Fruit fly (Drosophila melanogaster) whole organism, embryonic: ENCODE results near the gene Chd64.

Source experiments
- Aef1 ChIP-seq: fragments of 200-800 bp; sonication (Bioruptor generic); IDR thresholded peaks from 3 replicates; pipeline ENCODE4 v1.3.6; 2022; ENCODE audit warnings: missing biosample characterization, missing genetic modification characterization
- CG10147 ChIP-seq: fragments of 200-800 bp; sonication (Bioruptor generic); optimal IDR thresholded peaks from 2 replicates; lab custom pipeline; 2019; ENCODE audit warnings: missing biosample characterization, mild to moderate bottlenecking, missing genetic modification characterization, moderate library complexity
- CG11398 ChIP-seq: fragments of 200-800 bp; sonication (Bioruptor generic); optimal IDR thresholded peaks from 2 replicates; lab custom pipeline; 2016; ENCODE audit warnings: missing biosample characterization, missing genetic modification characterization
- CG12391 ChIP-seq: fragments of 200-800 bp; sonication (Bioruptor generic); optimal IDR thresholded peaks from 3 replicates; lab custom pipeline; 2018; ENCODE audit warnings: missing biosample characterization, mild to moderate bottlenecking, missing genetic modification characterization, moderate library complexity
- CG12942 ChIP-seq: fragments of 200-800 bp; sonication (Bioruptor generic); optimal IDR thresholded peaks from 3 replicates; lab custom pipeline; 2016; ENCODE audit warnings: missing biosample characterization, missing genetic modification characterization
- CG13894 ChIP-seq: fragments of 200-800 bp; sonication (Bioruptor generic); optimal IDR thresholded peaks from 3 replicates; lab custom pipeline; 2018; ENCODE audit warnings: missing biosample characterization, mild to moderate bottlenecking, missing genetic modification characterization, moderate library complexity
- CG14965 ChIP-seq: fragments of 200-800 bp; sonication (Bioruptor generic); optimal IDR thresholded peaks from 2 replicates; lab custom pipeline; 2016; ENCODE audit warnings: missing biosample characterization, missing genetic modification characterization, borderline replicate concordance
- CG15269 ChIP-seq: fragments of 200-800 bp; sonication (Bioruptor generic); optimal IDR thresholded peaks from 2 replicates; lab custom pipeline; 2018; ENCODE audit warnings: missing biosample characterization, mild to moderate bottlenecking, missing genetic modification characterization, moderate library complexity
- CG2120 ChIP-seq: fragments of 200-800 bp; sonication (Bioruptor generic); optimal IDR thresholded peaks from 3 replicates; lab custom pipeline; 2016; ENCODE audit warnings: missing biosample characterization, missing genetic modification characterization
- CG3163 ChIP-seq: fragments of 200-800 bp; sonication (Bioruptor generic); optimal IDR thresholded peaks from 3 replicates; lab custom pipeline; 2016; ENCODE audit warnings: missing biosample characterization, missing genetic modification characterization
- CG34376 ChIP-seq: fragments of 200-800 bp; sonication (Bioruptor generic); optimal IDR thresholded peaks from 2 replicates; lab custom pipeline; 2018; ENCODE audit warnings: missing biosample characterization, mild to moderate bottlenecking, missing genetic modification characterization
- CG4404 ChIP-seq: fragments of 200-800 bp; sonication (Bioruptor generic); IDR thresholded peaks from 2 replicates; pipeline ENCODE4 v1.3.6; 2022; ENCODE audit warnings: missing biosample characterization, missing genetic modification characterization
- CG5245 ChIP-seq: fragments of 200-800 bp; sonication (Bioruptor generic); optimal IDR thresholded peaks from 3 replicates; lab custom pipeline; 2016; ENCODE audit warnings: missing biosample characterization, missing genetic modification characterization
- CG6175 ChIP-seq: fragments of 200-800 bp; sonication (Bioruptor generic); IDR thresholded peaks from 3 replicates; pipeline ENCODE4 v1.3.6; 2022; ENCODE audit warnings: missing biosample characterization, missing genetic modification characterization
- CG7357 ChIP-seq: fragments of 200-800 bp; sonication (Bioruptor generic); IDR thresholded peaks from 3 replicates; pipeline ENCODE4 v1.3.6; 2022; ENCODE audit warnings: missing biosample characterization, missing genetic modification characterization
- CG9437 ChIP-seq: fragments of 200-800 bp; sonication (Bioruptor generic); optimal IDR thresholded peaks from 2 replicates; lab custom pipeline; 2018; ENCODE audit warnings: missing biosample characterization, mild to moderate bottlenecking, missing genetic modification characterization
- Camta ChIP-seq: fragments of 200-800 bp; sonication (Bioruptor generic); optimal IDR thresholded peaks from 2 replicates; lab custom pipeline; 2016; ENCODE audit warnings: missing biosample characterization, missing genetic modification characterization
- D19B ChIP-seq: fragments of 200-800 bp; sonication (Bioruptor generic); optimal IDR thresholded peaks from 2 replicates; lab custom pipeline; 2017; ENCODE audit warnings: missing biosample characterization, mild to moderate bottlenecking, missing genetic modification characterization
- Deaf1 ChIP-seq: fragments of 200-800 bp; optimal IDR thresholded peaks from 3 replicates; lab custom pipeline; 2019; ENCODE audit warnings: missing biosample characterization, mild to moderate bottlenecking, missing genetic modification characterization, moderate library complexity
- Dp ChIP-seq: fragments of 200-800 bp; sonication (Bioruptor generic); optimal IDR thresholded peaks from 2 replicates; lab custom pipeline; 2018; ENCODE audit warnings: missing biosample characterization, mild to moderate bottlenecking, missing genetic modification characterization, moderate library complexity
- Fer1 ChIP-seq: fragments of 200-800 bp; sonication (Bioruptor generic); optimal IDR thresholded peaks from 2 replicates; lab custom pipeline; 2017; ENCODE audit warnings: missing biosample characterization, mild to moderate bottlenecking, missing genetic modification characterization
- HLH3B ChIP-seq: fragments of 200-800 bp; sonication (Bioruptor generic); IDR thresholded peaks from 2 replicates; pipeline ENCODE4 v1.3.6; 2022; ENCODE audit warnings: missing biosample characterization, missing genetic modification characterization
- HmgD ChIP-seq: fragments of 200-800 bp; sonication (Bioruptor generic); optimal IDR thresholded peaks from 3 replicates; lab custom pipeline; 2016; ENCODE audit warnings: missing biosample characterization, missing genetic modification characterization
- Hr3 ChIP-seq: fragments of 200-800 bp; sonication (Bioruptor generic); optimal IDR thresholded peaks from 3 replicates; lab custom pipeline; 2016; ENCODE audit warnings: missing biosample characterization, missing genetic modification characterization
- Hr51 ChIP-seq, 2 experiments: fragments of 200-800 bp; sonication (Bioruptor generic); optimal IDR thresholded peaks; 2 replicates in 1 of 2; 3 replicates in 1 of 2; lab custom pipeline; 2016 to 2018; ENCODE audit warnings: missing biosample characterization in 2 of 2, missing genetic modification characterization in 2 of 2, mild to moderate bottlenecking in 1 of 2, moderate library complexity in 1 of 2
- al ChIP-seq: fragments of 200-800 bp; sonication (Bioruptor generic); IDR thresholded peaks from 2 replicates; pipeline ENCODE4 v1.3.6; 2022; ENCODE audit warnings: missing biosample characterization, missing genetic modification characterization
- bbx ChIP-seq: fragments of 200-800 bp; sonication (Bioruptor generic); IDR thresholded peaks from 2 replicates; pipeline ENCODE4 v1.3.6; 2022; ENCODE audit warnings: missing biosample characterization, missing genetic modification characterization; ENCODE audit not compliant: partially characterized antibody
- crp ChIP-seq, 2 experiments: fragments of 200-800 bp; sonication (Bioruptor generic); optimal IDR thresholded peaks; 2 replicates in 1 of 2; 3 replicates in 1 of 2; lab custom pipeline; 2017; ENCODE audit warnings: missing biosample characterization in 2 of 2, missing genetic modification characterization in 2 of 2, mild to moderate bottlenecking in 1 of 2, moderate library complexity in 1 of 2
- da ChIP-seq: fragments of 200-800 bp; sonication (Bioruptor generic); optimal IDR thresholded peaks from 2 replicates; lab custom pipeline; 2016; ENCODE audit warnings: missing biosample characterization, missing genetic modification characterization
- dm ChIP-seq: fragments of 200-800 bp; sonication (Bioruptor generic); optimal IDR thresholded peaks from 3 replicates; lab custom pipeline; 2016; ENCODE audit warnings: missing biosample characterization, missing genetic modification characterization
- dysf ChIP-seq: fragments of 200-800 bp; sonication (Bioruptor generic); IDR thresholded peaks from 3 replicates; pipeline ENCODE4 v1.3.6; 2022; ENCODE audit warnings: missing biosample characterization, missing genetic modification characterization
- en ChIP-seq: fragments of 200-800 bp; sonication (Bioruptor generic); optimal IDR thresholded peaks from 2 replicates; lab custom pipeline; 2016; ENCODE audit warnings: missing biosample characterization, missing genetic modification characterization
- ftz-f1 ChIP-seq: fragments of 200-800 bp; sonication (Bioruptor generic); optimal IDR thresholded peaks from 2 replicates; lab custom pipeline; 2016; ENCODE audit warnings: missing biosample characterization, missing genetic modification characterization
- fu2 ChIP-seq: fragments of 200-800 bp; sonication (Bioruptor generic); optimal IDR thresholded peaks from 2 replicates; lab custom pipeline; 2016; ENCODE audit warnings: missing biosample characterization, missing genetic modification characterization
- gro ChIP-seq: fragments of 200-800 bp; sonication (Bioruptor generic); optimal IDR thresholded peaks from 2 replicates; lab custom pipeline; 2016; ENCODE audit warnings: missing biosample characterization, missing genetic modification characterization
- hkb ChIP-seq, 2 experiments: fragments of 200-800 bp in 1 of 2; fragments of >200 bp in 1 of 2; sonication (Bioruptor generic) in 1 of 2; IDR thresholded peaks in 1 of 2; optimal IDR thresholded peaks in 1 of 2; 2 replicates each; pipeline versions ENCODE4 v1.3.6 to Lab custom; 2017 to 2022; ENCODE audit warnings: missing biosample characterization in 1 of 2, missing genetic modification characterization in 1 of 2
- lov ChIP-seq, 2 experiments: fragments of 200-800 bp in 1 of 2; fragments of >200 bp in 1 of 2; sonication (Bioruptor generic) in 1 of 2; IDR thresholded peaks in 1 of 2; optimal IDR thresholded peaks in 1 of 2; 2 replicates in 1 of 2; 3 replicates in 1 of 2; pipeline versions ENCODE4 v1.3.6 to Lab custom; 2017 to 2022; ENCODE audit warnings: missing biosample characterization in 1 of 2, missing genetic modification characterization in 1 of 2
- nmo ChIP-seq: fragments of 200-800 bp; sonication (Bioruptor generic); optimal IDR thresholded peaks from 2 replicates; lab custom pipeline; 2018; ENCODE audit warnings: missing biosample characterization, mild to moderate bottlenecking, missing genetic modification characterization, moderate library complexity
- prd ChIP-seq, 3 experiments: fragments of >200 bp in 2 of 3; fragments of 200-800 bp in 1 of 3; sonication (Bioruptor generic) in 1 of 3; optimal IDR thresholded peaks in 2 of 3; IDR thresholded peaks in 1 of 3; 2 replicates in 2 of 3; 3 replicates in 1 of 3; pipeline versions ENCODE4 v1.3.6 to Lab custom; 2017 to 2022; ENCODE audit warnings: missing biosample characterization in 1 of 3, missing genetic modification characterization in 1 of 3
- ranshi ChIP-seq: fragments of 200-800 bp; sonication (Bioruptor generic); IDR thresholded peaks from 2 replicates; pipeline ENCODE4 v1.3.6; 2022; ENCODE audit warnings: missing biosample characterization, missing genetic modification characterization
- sna ChIP-seq: fragments of 200-800 bp; sonication (Bioruptor generic); IDR thresholded peaks from 2 replicates; pipeline ENCODE4 v1.3.6; 2022; ENCODE audit warnings: missing biosample characterization, missing genetic modification characterization; ENCODE audit not compliant: partially characterized antibody
- so ChIP-seq: fragments of 200-800 bp; sonication (Bioruptor generic); IDR thresholded peaks from 3 replicates; pipeline ENCODE4 v1.3.6; 2022; ENCODE audit warnings: missing biosample characterization, missing genetic modification characterization
- stc ChIP-seq: fragments of 200-800 bp; sonication (Bioruptor generic); IDR thresholded peaks from 2 replicates; pipeline ENCODE4 v1.3.6; 2022; ENCODE audit warnings: missing biosample characterization, missing genetic modification characterization
- tap ChIP-seq: fragments of 200-800 bp; optimal IDR thresholded peaks from 3 replicates; lab custom pipeline; 2019; ENCODE audit warnings: missing biosample characterization, mild to moderate bottlenecking, missing genetic modification characterization, moderate library complexity
- tio ChIP-seq: fragments of 200-800 bp; sonication (Bioruptor generic); optimal IDR thresholded peaks from 2 replicates; lab custom pipeline; 2017; ENCODE audit warnings: missing biosample characterization, missing genetic modification characterization, inconsistent platforms
- ttk ChIP-seq: fragments of 200-800 bp; sonication (Bioruptor generic); IDR thresholded peaks from 2 replicates; pipeline ENCODE4 v2.1.2; 2022; ENCODE audit warnings: missing biosample characterization, missing genetic modification characterization
- usp ChIP-seq: fragments of >200 bp; optimal IDR thresholded peaks from 2 replicates; lab custom pipeline; 2017; ENCODE audit warnings: missing biosample characterization, missing genetic modification characterization
- zfh2 ChIP-seq: fragments of 200-800 bp; sonication (Bioruptor generic); optimal IDR thresholded peaks from 2 replicates; lab custom pipeline; 2016; ENCODE audit warnings: missing biosample characterization, missing genetic modification characterization

Gene Chd64

DNA sequence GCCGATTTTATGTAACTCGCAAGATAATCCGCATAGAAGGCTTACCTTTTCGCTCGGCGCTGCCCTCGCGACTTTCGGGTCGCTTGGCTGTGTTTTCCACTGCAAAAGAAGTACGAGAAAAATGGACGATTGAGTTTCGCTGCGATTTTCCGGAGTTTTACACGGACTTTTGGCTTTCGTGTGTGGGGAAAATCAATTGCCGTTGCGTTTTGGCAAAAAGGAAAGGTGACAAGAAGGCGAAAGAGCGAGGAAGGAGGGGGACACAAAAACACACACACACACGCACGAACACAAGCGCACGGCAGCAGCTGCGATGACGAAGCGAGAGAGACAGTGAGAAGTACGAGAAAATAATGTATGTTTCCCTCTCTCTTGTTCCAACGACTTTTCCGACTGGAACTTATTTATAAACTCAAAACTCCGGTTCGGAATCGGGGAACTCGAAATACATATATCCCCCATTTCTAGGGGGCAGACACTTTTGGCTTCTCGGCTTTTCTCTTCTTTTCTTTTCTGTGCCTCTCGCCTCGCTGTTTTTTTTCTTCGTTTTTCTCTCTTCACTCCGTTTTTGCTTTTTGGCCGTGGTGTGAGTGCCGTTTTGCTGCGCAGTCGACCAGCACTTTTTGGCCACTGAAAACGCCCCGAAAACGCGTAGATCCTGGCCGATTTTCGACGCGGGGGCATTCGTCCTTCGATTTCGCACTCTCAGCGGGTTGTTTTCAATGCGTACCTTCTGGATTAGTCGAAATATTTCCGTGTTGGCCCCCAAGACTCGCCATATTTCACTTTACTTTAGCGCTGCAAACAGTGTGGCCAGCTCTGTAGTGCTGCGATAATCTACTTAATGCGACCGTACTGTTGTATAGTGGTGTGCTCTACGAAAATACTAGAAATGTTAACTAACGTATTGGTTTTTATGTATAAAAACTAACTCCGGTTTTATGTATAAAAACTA lies 11.8 kb upstream of the Chd64 start, which contains the start of gene ens (continued):
- TF ChIP-seq ranshi (GFP tag; lab: Robert Waterston, UW) (no peak), tio (GFP tag; lab: Kevin White, UChicago) (no peak), CG15269 (tag; lab: Kevin White, UChicago) (no peak), HLH3B (GFP tag; lab: Robert Waterston, UW) (no peak), CG2120 (GFP tag; lab: Kevin White, UChicago) (no peak), da (GFP tag; lab: Kevin White, UChicago) (no peak), fu2 (GFP tag; lab: Kevin White, UChicago) (no peak), CG12942 (no peak), bbx (GFP tag; lab: Robert Waterston, UW) (0 out of 2 replicates have a peak, but pooled peaks have one; percentile 32), CG34376 (GFP tag; lab: Kevin White, UChicago) (peak; percentile 21), Aef1 (no peak), Hr51 (GFP tag; optimal IDR thresholded peaks at IDR 0.05; lab: Kevin White, UChicago) (no peak), CG6175 (GFP tag; lab: Robert Waterston, UW) (no peak), CG14965 (GFP tag; lab: Kevin White, UChicago) (no peak), Dp (peak; percentile 48), crp (GFP tag; optimal IDR thresholded peaks at IDR 0.05; lab: Kevin White, UChicago) (peak in 1 of 2 experiments; percentile 14), CG9437 (no peak), ttk (no peak), lov (optimal IDR thresholded peaks at IDR 0.05; lab: Kevin White, UChicago) (no peak), lov (GFP tag; IDR thresholded peaks at IDR 0.05; lab: Robert Waterston, UW) (no peak), en (no peak), stc (no peak), ftz-f1 (GFP tag; lab: Kevin White, UChicago) (no peak), CG13894 (peak; percentile 79), gro (no peak), Hr3 (GFP tag; lab: Kevin White, UChicago) (no peak), dysf (GFP tag; lab: Robert Waterston, UW) (no peak), CG7357 (no peak), D19B (GFP tag; lab: Kevin White, UChicago) (no peak), zfh2 (no peak), CG11398 (GFP tag; lab: Kevin White, UChicago) (no peak), hkb (optimal IDR thresholded peaks at IDR 0.05; lab: Kevin White, UChicago) (no peak), hkb (GFP tag; IDR thresholded peaks at IDR 0.05; lab: Robert Waterston, UW) (no peak), CG12391 (tag; lab: Kevin White, UChicago) (no peak), HmgD (GFP tag; lab: Kevin White, UChicago) (no peak), Fer1 (GFP tag; lab: Kevin White, UChicago) (peak; percentile 27), prd (optimal IDR thresholded peaks at IDR 0.05; lab: Kevin White, UChicago) (no peak), prd (GFP tag; IDR thresholded peaks at IDR 0.05; lab: Robert Waterston, UW) (no peak), usp (no peak), nmo (GFP tag; lab: Kevin White, UChicago) (peak; percentile 23), sna (no peak), dm (peak; percentile 34), tap (tag; lab: Kevin White, UChicago) (no peak), CG3163 (GFP tag; lab: Kevin White, UChicago) (peak; percentile 46), CG10147 (GFP tag; lab: Kevin White, UChicago) (no peak), al (GFP tag; lab: Robert Waterston, UW) (no peak), CG4404 (GFP tag; lab: Robert Waterston, UW) (no peak), Deaf1 (tag; lab: Kevin White, UChicago) (no peak), Camta (GFP tag; lab: Kevin White, UChicago) (no peak), so (no peak), CG5245 (no peak)
